Fruit fly (Drosophila melanogaster) whole organism, embryonic: Measurements from ENCODE around the gene lok.

Experiments used
- Drgx ChIP-seq: fragments of 200-800 bp; sonication (Bioruptor generic); IDR thresholded peaks from 2 replicates; pipeline ENCODE4 v1.3.6; 2022; ENCODE audit warnings: missing biosample characterization, missing genetic modification characterization
- Neu2 ChIP-seq: fragments of 200-800 bp; sonication (Bioruptor generic); optimal IDR thresholded peaks from 3 replicates; lab custom pipeline; 2016; ENCODE audit warnings: missing biosample characterization, missing genetic modification characterization, borderline replicate concordance
- Nf-YA ChIP-seq: fragments of 200-800 bp; sonication (Bioruptor generic); IDR thresholded peaks from 2 replicates; pipeline ENCODE4 v1.3.6; 2022; ENCODE audit warnings: missing biosample characterization, missing genetic modification characterization

DNA sequence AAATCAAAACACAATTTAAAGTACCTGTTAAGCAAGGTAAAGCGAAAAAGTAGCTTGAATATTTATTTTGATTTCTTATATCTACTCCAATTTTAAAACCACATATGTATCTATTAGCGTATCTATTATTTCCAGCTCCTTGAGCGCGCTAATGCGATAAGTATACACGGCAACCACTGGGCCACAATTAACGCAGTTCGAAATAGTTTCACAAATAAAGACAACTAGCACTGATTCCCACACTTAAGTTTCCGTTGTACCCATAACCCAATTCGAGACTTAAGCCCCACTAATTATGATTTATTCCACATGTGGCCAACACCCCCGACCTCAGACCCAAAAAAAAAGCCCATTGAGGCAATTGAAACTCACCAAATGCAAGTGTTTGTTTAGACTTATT, 44.8 kb upstream of the lok start:
- TF ChIP-seq Neu2 (GFP tag; lab: Kevin White, UChicago) = no peak
- TF ChIP-seq Drgx = no peak
- no peak for TF ChIP-seq Nf-YA (GFP tag; lab: Robert Waterston, UW)
